In genomic region chrIII:6605442-6605992, ce11 we compare ENCODE assay signal across 7 worm cellular contexts.
TF ChIP-seq lines count a peak whose summit lies in the region.

No protein-coding gene starts in this region.

TF ChIP-seq in whole organism, L1 larva, 84 proteins besides CTCF, POLR2A, EP300 and RAD21:
- TF ChIP-seq blmp-1 (tag; optimal IDR thresholded peaks at IDR 0.05; lab: Kevin White, UChicago) (peak; percentile 29), snpc-4 (tag; optimal IDR thresholded peaks at IDR 0.05; lab: Kevin White, UChicago) (no peak), efl-1 (optimal IDR thresholded peaks at IDR 0.05; lab: Kevin White, UChicago) (no peak), efl-1 (GFP tag; optimal IDR thresholded peaks at IDR 0.05 in 1 of 2; lab: Kevin White, UChicago) (peak in 1 of 2 experiments; percentile 73)

TF ChIP-seq in whole organism, L2 larva, 48 proteins besides CTCF, POLR2A, EP300 and RAD21:
- TF ChIP-seq peb-1 (tag; optimal IDR thresholded peaks at IDR 0.05; lab: Kevin White, UChicago) = no peak
- peak; percentile 3 for TF ChIP-seq fos-1 (tag; optimal IDR thresholded peaks at IDR 0.05; lab: Kevin White, UChicago)
- TF ChIP-seq sma-9 (GFP tag; optimal IDR thresholded peaks at IDR 0.05; lab: Kevin White, UChicago) = peak; percentile 63
- TF ChIP-seq sma-9 (tag; optimal IDR thresholded peaks at IDR 0.05; lab: Kevin White, UChicago) = no peak

TF ChIP-seq in whole organism, L3 larva, 47 proteins besides CTCF, POLR2A, EP300 and RAD21:
- TF ChIP-seq unc-39 (tag; optimal IDR thresholded peaks at IDR 0.05; lab: Kevin White, UChicago) (no peak), ama-1 (optimal IDR thresholded peaks at IDR 0.05; lab: Kevin White, UChicago) (no peak), nhr-23 (tag; optimal IDR thresholded peaks at IDR 0.05; lab: Kevin White, UChicago) (peak; percentile 16), snpc-4 (tag; optimal IDR thresholded peaks at IDR 0.05; lab: Kevin White, UChicago) (no peak), elt-1 (tag; optimal IDR thresholded peaks at IDR 0.05; lab: Kevin White, UChicago) (peak; percentile 71), lin-39 (tag; optimal IDR thresholded peaks at IDR 0.05; lab: Kevin White, UChicago) (no peak), ceh-82 (tag; optimal IDR thresholded peaks at IDR 0.05; lab: Kevin White, UChicago) (no peak), mdl-1 (tag; optimal IDR thresholded peaks at IDR 0.05; lab: Kevin White, UChicago) (no peak), ceh-9 (tag; optimal IDR thresholded peaks at IDR 0.05; lab: Kevin White, UChicago) (no peak), nhr-11 (tag; optimal IDR thresholded peaks at IDR 0.05; lab: Kevin White, UChicago) (no peak)

TF ChIP-seq in whole organism, L4 larva, 104 proteins besides CTCF, POLR2A, EP300 and RAD21:
- TF ChIP-seq ZK337.2 (GFP tag; IDR thresholded peaks at IDR 0.05; lab: Robert Waterston, UW) (0 out of 2 replicates have a peak, but pooled peaks have one; percentile 13), nhr-25 (tag; optimal IDR thresholded peaks at IDR 0.05; lab: Kevin White, UChicago; ENCODE audit: borderline replicate concordance, insufficient read depth) (no peak)
TF ChIP-seq in whole organism, L4 larva: peak in this region for 1.

TF ChIP-seq in whole organism, late embryonic, 69 proteins besides CTCF, POLR2A, EP300 and RAD21 (continues in another document):
- TF ChIP-seq ceh-34 (tag; optimal IDR thresholded peaks at IDR 0.05; lab: Kevin White, UChicago) (no peak), hlh-13 (GFP tag; optimal IDR thresholded peaks at IDR 0.05; lab: Kevin White, UChicago) (no peak), unc-55 (GFP tag; optimal IDR thresholded peaks at IDR 0.05; lab: Kevin White, UChicago) (peak; percentile 46), K02D7.2 (tag; optimal IDR thresholded peaks at IDR 0.05; lab: Kevin White, UChicago) (no peak), elt-4 (tag; optimal IDR thresholded peaks at IDR 0.05; lab: Kevin White, UChicago) (no peak), fax-1 (tag; optimal IDR thresholded peaks at IDR 0.05; lab: Kevin White, UChicago) (no peak), Y22D7AL.16 (tag; optimal IDR thresholded peaks at IDR 0.05; lab: Kevin White, UChicago) (no peak), K09A11.1 (tag; optimal IDR thresholded peaks at IDR 0.05; lab: Kevin White, UChicago; ENCODE audit: insufficient read depth) (no peak), ceh-24 (tag; optimal IDR thresholded peaks at IDR 0.05; lab: Kevin White, UChicago) (no peak), C38D4.7 (GFP tag; optimal IDR thresholded peaks at IDR 0.05; lab: Kevin White, UChicago) (no peak), zip-5 (tag; optimal IDR thresholded peaks at IDR 0.05; lab: Kevin White, UChicago) (no peak), nfya-1 (tag; optimal IDR thresholded peaks at IDR 0.05; lab: Kevin White, UChicago) (peak; percentile 8), tbx-7 (tag; optimal IDR thresholded peaks at IDR 0.05; lab: Kevin White, UChicago) (no peak), sox-2 (GFP tag; IDR thresholded peaks at IDR 0.05; lab: Robert Waterston, UW) (peak; percentile 4; the same call in 1 of the 2 replicates), ama-1 (optimal IDR thresholded peaks at IDR 0.05; lab: Kevin White, UChicago) (no peak), npax-4 (tag; optimal IDR thresholded peaks at IDR 0.05; lab: Kevin White, UChicago) (no peak), ceh-48 (tag; optimal IDR thresholded peaks at IDR 0.05; lab: Kevin White, UChicago) (no peak), fkh-10 (GFP tag; optimal IDR thresholded peaks at IDR 0.05; lab: Kevin White, UChicago) (no peak), eyg-1 (tag; optimal IDR thresholded peaks at IDR 0.05; lab: Kevin White, UChicago) (no peak), lim-6 (tag; optimal IDR thresholded peaks at IDR 0.05; lab: Kevin White, UChicago) (no peak), hlh-15 (tag; optimal IDR thresholded peaks at IDR 0.05; lab: Kevin White, UChicago) (no peak), lin-11 (tag; optimal IDR thresholded peaks at IDR 0.05; lab: Kevin White, UChicago) (no peak), unc-3 (GFP tag; conservative IDR thresholded peaks at IDR 0.05; lab: Robert Waterston, UW) (no peak), unc-3 (tag; optimal IDR thresholded peaks at IDR 0.05; lab: Kevin White, UChicago) (no peak), pha-2 (tag; optimal IDR thresholded peaks at IDR 0.05; lab: Kevin White, UChicago) (no peak)

TF ChIP-seq in whole organism, mixed stage, embryonic, 35 proteins besides CTCF, POLR2A, EP300 and RAD21:
- TF ChIP-seq hlh-1 (tag; optimal IDR thresholded peaks at IDR 0.05; lab: Kevin White, UChicago) (peak; percentile 25), mls-2 (tag; optimal IDR thresholded peaks at IDR 0.05; lab: Kevin White, UChicago) (peak; percentile 53), flh-1 (GFP tag; optimal IDR thresholded peaks at IDR 0.05; lab: Kevin White, UChicago) (no peak), nhr-2 (tag; optimal IDR thresholded peaks at IDR 0.05; lab: Kevin White, UChicago) (peak; percentile 56), cnd-1 (tag; optimal IDR thresholded peaks at IDR 0.05; lab: Kevin White, UChicago) (peak; percentile 96), unc-39 (tag; optimal IDR thresholded peaks at IDR 0.05; lab: Kevin White, UChicago) (no peak), unc-62 (GFP tag; optimal IDR thresholded peaks at IDR 0.05; lab: Kevin White, UChicago) (peak; percentile 39), lin-32 (GFP tag; optimal IDR thresholded peaks at IDR 0.05; lab: Kevin White, UChicago) (peak; percentile 98), ces-1 (GFP tag; optimal IDR thresholded peaks at IDR 0.05; lab: Kevin White, UChicago) (peak; percentile 4), nhr-237 (tag; optimal IDR thresholded peaks at IDR 0.05; lab: Kevin White, UChicago) (no peak), lin-13 (tag; optimal IDR thresholded peaks at IDR 0.05; lab: Kevin White, UChicago) (peak; percentile 9), elt-1 (tag; optimal IDR thresholded peaks at IDR 0.05; lab: Kevin White, UChicago; ENCODE audit: borderline replicate concordance, insufficient read depth) (peak; percentile 88)
TF ChIP-seq in whole organism, mixed stage, embryonic: peak in this region for 9.

TF ChIP-seq in whole organism, young adult, 124 proteins besides CTCF, POLR2A, EP300 and RAD21:
- TF ChIP-seq nhr-90 (tag; optimal IDR thresholded peaks at IDR 0.05; lab: Kevin White, UChicago) (no peak), nhr-120 (GFP tag; IDR thresholded peaks at IDR 0.05; lab: Robert Waterston, UW) (no peak), F57C9.4 (tag; optimal IDR thresholded peaks at IDR 0.05; lab: Kevin White, UChicago) (no peak), pbrm-1 (GFP tag; IDR thresholded peaks at IDR 0.05; lab: Robert Waterston, UW) (no peak), B0019.2 (GFP tag; conservative IDR thresholded peaks at IDR 0.05; lab: Robert Waterston, UW) (no peak), Y95B8A.8 (GFP tag; IDR thresholded peaks at IDR 0.05; lab: Robert Waterston, UW) (0 out of 2 replicates have a peak, but pooled peaks have one; percentile 11), hsf-1 (GFP tag; IDR thresholded peaks at IDR 0.05; lab: Robert Waterston, UW) (no peak), madf-8 (GFP tag; conservative IDR thresholded peaks at IDR 0.05; lab: Robert Waterston, UW) (no peak), Y56A3A.18 (GFP tag; IDR thresholded peaks at IDR 0.05; lab: Robert Waterston, UW) (0 out of 2 replicates have a peak, but pooled peaks have one; percentile 16), zfh-2 (GFP tag; conservative IDR thresholded peaks at IDR 0.05; lab: Robert Waterston, UW) (no peak), ekl-4 (GFP tag; IDR thresholded peaks at IDR 0.05; lab: Robert Waterston, UW) (no peak), sdz-38 (tag; optimal IDR thresholded peaks at IDR 0.05; lab: Kevin White, UChicago) (no peak), ama-1 (optimal IDR thresholded peaks at IDR 0.05; lab: Kevin White, UChicago) (no peak), ama-1 (GFP tag; optimal IDR thresholded peaks at IDR 0.05; lab: Kevin White, UChicago) (peak in 1 of 2 experiments; percentile 5), atf-7 (tag; optimal IDR thresholded peaks at IDR 0.05; lab: Kevin White, UChicago) (peak; percentile 11), athp-1 (tag; optimal IDR thresholded peaks at IDR 0.05; lab: Kevin White, UChicago) (no peak), ztf-28 (GFP tag; IDR thresholded peaks at IDR 0.05; lab: Robert Waterston, UW) (no peak), let-526 (GFP tag; IDR thresholded peaks at IDR 0.05; lab: Robert Waterston, UW) (no peak), attf-6 (GFP tag; IDR thresholded peaks at IDR 0.05; lab: Robert Waterston, UW) (no peak), tbp1 (GFP tag; optimal IDR thresholded peaks at IDR 0.05; lab: Kevin White, UChicago) (no peak), ets-4 (GFP tag; optimal IDR thresholded peaks at IDR 0.05; lab: Kevin White, UChicago) (no peak), chd-7 (tag; optimal IDR thresholded peaks at IDR 0.05; lab: Kevin White, UChicago) (no peak), xnd-1 (tag; optimal IDR thresholded peaks at IDR 0.05; lab: Kevin White, UChicago) (no peak), akir-1 (GFP tag; optimal IDR thresholded peaks at IDR 0.05; lab: Kevin White, UChicago) (no peak), lsy-27 (tag; optimal IDR thresholded peaks at IDR 0.05; lab: Kevin White, UChicago; ENCODE audit: borderline replicate concordance, insufficient read depth) (no peak), tbx-9 (tag; optimal IDR thresholded peaks at IDR 0.05; lab: Kevin White, UChicago; ENCODE audit: borderline replicate concordance) (no peak), nfyb-1 (GFP tag; IDR thresholded peaks at IDR 0.05; lab: Robert Waterston, UW) (0 out of 2 replicates have a peak, but pooled peaks have one; percentile 30)
